Worm (Caenorhabditis elegans): Measurements from ENCODE around the gene Y57G11C.1142.
A peak's percentile ranks its signal among the peaks of the same experiment; 100 is the strongest.

Y57G11C.1142 gene

DNA sequence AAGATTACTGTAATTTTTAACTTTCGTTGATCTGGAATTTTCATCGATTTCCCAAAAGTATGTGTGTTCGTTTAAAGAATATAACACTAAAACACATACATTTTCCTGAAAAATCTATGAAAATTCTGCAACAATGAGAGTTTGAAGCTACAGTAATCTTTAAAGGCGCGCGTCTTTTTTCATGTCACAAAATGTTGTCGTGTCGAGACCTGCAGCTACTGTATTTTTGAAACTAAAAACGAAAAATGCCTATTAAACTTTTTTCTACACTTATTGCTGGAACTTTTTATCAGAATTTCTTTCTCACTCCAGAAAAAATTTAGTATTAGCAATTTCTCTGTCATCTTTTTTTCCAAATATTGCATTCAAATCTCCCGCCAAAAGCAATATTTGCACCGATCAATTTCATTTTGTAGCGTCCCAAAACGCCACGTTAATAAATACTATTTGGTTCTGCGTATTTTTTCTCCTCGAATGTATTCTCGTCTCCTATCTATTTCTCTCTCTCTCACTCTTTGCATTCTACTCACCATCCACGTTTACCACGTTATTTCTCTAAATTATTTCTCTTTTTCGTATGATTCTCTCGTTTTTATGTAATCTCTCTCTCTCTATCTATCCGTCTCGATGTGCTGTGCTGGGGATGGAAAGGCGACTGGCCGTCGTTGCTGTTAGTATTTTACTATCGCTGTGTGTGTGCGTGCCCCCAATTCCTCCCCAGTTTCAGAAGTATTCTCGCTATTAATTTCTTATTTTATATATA, 15.9 kb upstream of the Y57G11C.1142 start, which contains the start of gene melo-1:
melo-1 (plus strand) TSS at position 658 of the 763 bp plus-strand sequence.
- TF ChIP-seq med-1 (GFP tag; optimal IDR thresholded peaks at IDR 0.05; ENCODE audit: insufficient read depth): no peak
- no peak for TF ChIP-seq cog-1 (tag; optimal IDR thresholded peaks at IDR 0.05)
- TF ChIP-seq ref-1 (GFP tag; conservative IDR thresholded peaks at IDR 0.05): no peak
- no peak for TF ChIP-seq ztf-29 (GFP tag; IDR thresholded peaks at IDR 0.05)
- TF ChIP-seq ztf-23 (GFP tag; IDR thresholded peaks at IDR 0.05): no peak
- no peak for TF ChIP-seq tab-1 (GFP tag; IDR thresholded peaks at IDR 0.05)
- TF ChIP-seq klf-2 (GFP tag; conservative IDR thresholded peaks at IDR 0.05): no peak
- no peak for TF ChIP-seq T22C8.4 (GFP tag; IDR thresholded peaks at IDR 0.05)
- no peak for TF ChIP-seq flt-1 (GFP tag; IDR thresholded peaks at IDR 0.05)

DNA sequence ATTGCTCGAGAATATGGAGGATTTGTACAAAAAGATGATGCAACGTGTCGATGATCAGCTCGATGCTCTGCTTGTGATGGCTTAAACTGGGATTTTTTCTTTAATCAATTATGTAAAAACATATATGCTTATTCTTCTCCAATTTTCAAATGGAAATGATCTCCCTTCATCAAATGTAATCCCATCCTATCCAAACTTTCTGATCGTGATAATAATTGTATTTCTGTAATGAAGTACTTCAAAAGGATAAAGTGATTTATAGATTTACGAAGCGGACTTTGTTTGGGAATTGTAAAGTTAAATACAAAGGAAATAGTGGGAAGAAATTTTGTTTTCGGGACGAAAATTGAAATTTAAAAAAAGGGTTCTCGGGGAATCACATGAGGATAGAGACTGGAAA, 11.8 kb upstream of the Y57G11C.1142 start:
- TF ChIP-seq ref-1 (GFP tag; conservative IDR thresholded peaks at IDR 0.05) (no peak), ztf-23 (GFP tag; IDR thresholded peaks at IDR 0.05) (no peak), ztf-29 (GFP tag; IDR thresholded peaks at IDR 0.05) (no peak), T22C8.4 (GFP tag; IDR thresholded peaks at IDR 0.05) (no peak), flt-1 (GFP tag; IDR thresholded peaks at IDR 0.05) (no peak), cog-1 (tag; optimal IDR thresholded peaks at IDR 0.05) (no peak), med-1 (GFP tag; optimal IDR thresholded peaks at IDR 0.05; ENCODE audit: insufficient read depth) (no peak), tab-1 (GFP tag; IDR thresholded peaks at IDR 0.05) (no peak), klf-2 (GFP tag; conservative IDR thresholded peaks at IDR 0.05) (no peak)

- TF ChIP-seq klf-2 (GFP tag; conservative IDR thresholded peaks at IDR 0.05) (no peak), ztf-29 (GFP tag; IDR thresholded peaks at IDR 0.05) (no peak), ztf-23 (GFP tag; IDR thresholded peaks at IDR 0.05) (no peak), tab-1 (GFP tag; IDR thresholded peaks at IDR 0.05) (no peak), med-1 (GFP tag; optimal IDR thresholded peaks at IDR 0.05; ENCODE audit: insufficient read depth) (no peak), cog-1 (tag; optimal IDR thresholded peaks at IDR 0.05) (no peak), ref-1 (GFP tag; conservative IDR thresholded peaks at IDR 0.05) (no peak), flt-1 (GFP tag; IDR thresholded peaks at IDR 0.05) (no peak)
These were observed 9.7 kb upstream of the Y57G11C.1142 start, which contains the start of gene gdi-1 for ce11 chrIV:14792602-14793232. TSS of gene gdi-1 (minus strand) at chrIV:14792887.

DNA sequence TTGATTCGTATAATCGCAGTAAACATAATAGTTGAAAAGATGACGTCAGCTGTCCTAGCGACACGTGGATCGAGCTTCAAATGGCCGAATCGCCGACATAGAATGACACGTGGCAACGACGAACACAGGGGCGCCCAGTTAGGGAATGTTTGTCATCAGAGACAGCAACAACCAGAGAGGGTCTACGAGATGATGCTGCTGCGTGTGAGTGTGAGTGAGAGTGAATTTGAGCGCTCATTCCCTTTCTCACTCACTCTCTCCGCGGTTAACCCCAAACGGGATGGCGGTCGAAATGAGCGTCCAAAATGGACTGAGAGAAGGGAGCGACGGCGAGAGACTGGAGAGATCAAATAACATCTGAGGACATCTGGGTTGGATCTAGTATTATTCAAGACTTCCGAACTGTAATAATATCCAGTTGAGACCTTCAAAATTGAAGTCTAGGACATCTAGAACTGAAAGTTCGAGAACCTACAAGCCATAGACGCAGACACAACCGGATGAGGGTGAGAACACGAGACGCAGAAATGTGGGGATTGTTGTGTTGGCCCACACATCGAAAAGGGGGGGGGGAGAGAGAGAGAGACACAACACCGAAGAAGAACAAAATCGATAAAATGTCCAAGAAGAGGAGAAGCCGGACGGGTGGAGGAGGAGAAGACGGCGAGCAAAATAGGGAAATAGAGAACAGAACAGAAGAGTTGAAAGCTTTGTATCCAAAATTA, 8.4 kb upstream of the Y57G11C.1142 start:
- TF ChIP-seq klf-2 (GFP tag; conservative IDR thresholded peaks at IDR 0.05): no peak
- no peak for TF ChIP-seq tab-1 (GFP tag; IDR thresholded peaks at IDR 0.05)
- peak; percentile 54 for TF ChIP-seq cog-1 (tag; optimal IDR thresholded peaks at IDR 0.05)
- TF ChIP-seq med-1 (GFP tag; optimal IDR thresholded peaks at IDR 0.05; ENCODE audit: insufficient read depth): no peak
- TF ChIP-seq T22C8.4 (GFP tag; IDR thresholded peaks at IDR 0.05): peak; percentile 86
- peak; percentile 78; the same call in 1 of the 2 replicates for TF ChIP-seq ztf-29 (GFP tag; IDR thresholded peaks at IDR 0.05)
- no peak for TF ChIP-seq flt-1 (GFP tag; IDR thresholded peaks at IDR 0.05)
- TF ChIP-seq ref-1 (GFP tag; conservative IDR thresholded peaks at IDR 0.05): no peak
- TF ChIP-seq ztf-23 (GFP tag; IDR thresholded peaks at IDR 0.05): no peak

DNA sequence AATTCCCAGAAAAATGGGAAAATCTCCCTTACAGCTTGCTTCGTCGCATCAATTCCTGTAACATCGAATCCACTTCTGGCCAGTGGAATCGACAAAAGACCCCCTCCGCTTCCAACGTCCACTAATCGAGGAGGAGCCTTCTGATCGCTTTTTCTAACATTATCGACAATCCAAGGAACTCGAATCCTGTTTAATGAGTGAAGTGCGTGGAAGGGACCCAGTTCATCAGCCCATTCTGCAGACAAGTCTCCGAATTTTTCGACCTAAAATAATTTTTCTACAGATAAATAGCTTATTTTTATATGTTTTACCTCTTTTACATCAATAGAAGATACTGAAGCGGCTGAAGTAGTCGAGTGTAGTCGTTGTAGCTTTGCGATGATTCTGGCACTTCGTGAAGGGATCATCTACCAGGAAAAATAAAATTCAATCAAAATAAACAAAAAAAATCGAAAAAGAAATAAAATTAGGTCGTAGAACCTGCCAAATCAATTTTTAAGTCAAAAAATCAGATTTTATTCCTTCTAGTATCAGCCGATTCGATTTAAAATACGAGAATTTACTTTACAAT, 6.4 kb upstream of the Y57G11C.1142 start, which contains the start of gene coq-3:
coq-3 (minus strand) TSS at position 407 of the 571 bp plus-strand sequence.
- TF ChIP-seq flt-1 (GFP tag; IDR thresholded peaks at IDR 0.05) (no peak), klf-2 (GFP tag; conservative IDR thresholded peaks at IDR 0.05) (no peak), T22C8.4 (GFP tag; IDR thresholded peaks at IDR 0.05) (no peak), ref-1 (GFP tag; conservative IDR thresholded peaks at IDR 0.05) (no peak), cog-1 (tag; optimal IDR thresholded peaks at IDR 0.05) (no peak), tab-1 (GFP tag; IDR thresholded peaks at IDR 0.05) (no peak), ztf-23 (GFP tag; IDR thresholded peaks at IDR 0.05) (no peak), ztf-29 (GFP tag; IDR thresholded peaks at IDR 0.05) (no peak), med-1 (GFP tag; optimal IDR thresholded peaks at IDR 0.05; ENCODE audit: insufficient read depth) (no peak)

DNA sequence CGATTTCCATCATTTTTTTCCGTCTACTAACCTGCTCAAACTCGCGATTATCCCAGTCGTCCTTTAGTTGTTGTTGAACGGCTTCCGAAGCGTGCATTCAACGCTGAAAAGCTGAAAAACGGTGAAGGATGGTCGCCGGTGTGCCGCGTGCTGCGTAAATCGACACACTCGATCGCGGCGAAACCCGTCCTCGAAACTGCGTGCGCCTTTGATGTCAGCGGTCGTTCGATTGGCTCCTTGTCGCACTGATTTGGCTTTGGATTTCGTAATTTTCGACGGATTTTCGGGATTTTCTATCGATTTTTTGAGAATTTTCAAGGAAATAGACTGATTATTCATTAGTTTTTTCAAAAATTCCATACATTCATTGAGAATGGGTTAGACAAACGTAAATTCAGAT, 5.1 kb upstream of the Y57G11C.1142 start, which contains the start of the genes Y57G11C.1147 and nuo-3:
Y57G11C.1147 (minus strand) TSS at position 161 of the 400 bp plus-strand sequence.
nuo-3 (minus strand) TSS at position 191 of the 400 bp plus-strand sequence.
- TF ChIP-seq med-1 (GFP tag; optimal IDR thresholded peaks at IDR 0.05; ENCODE audit: insufficient read depth) (no peak), ztf-29 (GFP tag; IDR thresholded peaks at IDR 0.05) (no peak), cog-1 (tag; optimal IDR thresholded peaks at IDR 0.05) (no peak), tab-1 (GFP tag; IDR thresholded peaks at IDR 0.05) (no peak), ref-1 (GFP tag; conservative IDR thresholded peaks at IDR 0.05) (no peak), T22C8.4 (GFP tag; IDR thresholded peaks at IDR 0.05) (no peak), ztf-23 (GFP tag; IDR thresholded peaks at IDR 0.05) (no peak), klf-2 (GFP tag; conservative IDR thresholded peaks at IDR 0.05) (no peak), flt-1 (GFP tag; IDR thresholded peaks at IDR 0.05) (no peak)

ce11 chrIV:14797849-14798248, 4.6 kb upstream of the Y57G11C.1142 start, which contains the start of gene arl-8:
TSS of gene arl-8 (plus strand) at chrIV:14798149.
- TF ChIP-seq flt-1 (GFP tag; IDR thresholded peaks at IDR 0.05): no peak
- TF ChIP-seq T22C8.4 (GFP tag; IDR thresholded peaks at IDR 0.05): no peak
- TF ChIP-seq ztf-23 (GFP tag; IDR thresholded peaks at IDR 0.05): no peak
- no peak for TF ChIP-seq klf-2 (GFP tag; conservative IDR thresholded peaks at IDR 0.05)
- no peak for TF ChIP-seq tab-1 (GFP tag; IDR thresholded peaks at IDR 0.05)
- no peak for TF ChIP-seq med-1 (GFP tag; optimal IDR thresholded peaks at IDR 0.05; ENCODE audit: insufficient read depth)
- no peak for TF ChIP-seq ref-1 (GFP tag; conservative IDR thresholded peaks at IDR 0.05)
- TF ChIP-seq cog-1 (tag; optimal IDR thresholded peaks at IDR 0.05): no peak
- no peak for TF ChIP-seq ztf-29 (GFP tag; IDR thresholded peaks at IDR 0.05)

DNA sequence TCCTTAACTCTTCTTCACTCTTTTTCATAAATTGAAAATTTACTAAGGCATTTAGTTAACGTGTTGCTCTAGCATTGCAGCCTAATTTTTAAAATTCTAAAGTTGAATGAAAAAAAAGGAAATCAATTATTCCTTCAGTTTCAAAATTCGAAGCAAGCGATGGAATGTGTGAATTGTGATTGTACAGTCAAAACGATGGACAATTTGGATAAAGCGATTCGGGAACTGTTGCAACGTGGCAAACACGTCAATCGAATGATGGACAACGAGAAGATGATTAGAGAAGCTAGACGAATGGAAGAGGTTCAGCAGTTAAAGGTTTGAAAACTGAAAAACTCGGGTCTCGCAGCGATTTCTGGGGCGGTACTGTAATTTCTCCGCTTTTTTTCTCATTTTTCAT, 3.2 kb upstream of the Y57G11C.1142 start, which contains the start of gene Y57G11C.14:
Y57G11C.14 (plus strand) TSS at position 126 of the 400 bp plus-strand sequence.
- TF ChIP-seq ztf-29 (GFP tag; IDR thresholded peaks at IDR 0.05) (no peak), klf-2 (GFP tag; conservative IDR thresholded peaks at IDR 0.05) (no peak), cog-1 (tag; optimal IDR thresholded peaks at IDR 0.05) (no peak), T22C8.4 (GFP tag; IDR thresholded peaks at IDR 0.05) (no peak), med-1 (GFP tag; optimal IDR thresholded peaks at IDR 0.05; ENCODE audit: insufficient read depth) (no peak), flt-1 (GFP tag; IDR thresholded peaks at IDR 0.05) (no peak), tab-1 (GFP tag; IDR thresholded peaks at IDR 0.05) (no peak), ref-1 (GFP tag; conservative IDR thresholded peaks at IDR 0.05) (no peak), ztf-23 (GFP tag; IDR thresholded peaks at IDR 0.05) (no peak)
